Fruit fly (Drosophila melanogaster): Measurements from ENCODE around the gene yellow-k.

The yellow-k gene

DNA sequence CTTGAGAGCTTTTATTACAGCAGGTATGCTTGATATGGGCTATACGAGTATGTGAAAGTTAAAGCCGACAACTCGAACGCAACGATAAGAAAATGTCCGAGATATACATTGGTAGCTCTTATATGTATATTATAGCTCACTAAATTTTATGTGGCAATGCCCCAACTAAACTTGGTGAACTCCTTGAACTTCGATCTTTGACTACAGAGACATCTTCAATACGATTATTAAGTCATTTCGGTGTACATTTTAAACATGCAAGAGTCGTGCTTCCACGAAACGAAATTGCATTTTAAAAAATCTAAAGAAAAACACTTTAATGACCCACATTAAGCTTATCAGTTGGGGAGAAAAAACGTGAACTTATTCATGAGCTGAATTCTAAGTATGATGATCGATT, 16.1 kb downstream of the yellow-k start:
- TF ChIP-seq noc (tag; optimal IDR thresholded peaks at IDR 0.05): no peak

DNA sequence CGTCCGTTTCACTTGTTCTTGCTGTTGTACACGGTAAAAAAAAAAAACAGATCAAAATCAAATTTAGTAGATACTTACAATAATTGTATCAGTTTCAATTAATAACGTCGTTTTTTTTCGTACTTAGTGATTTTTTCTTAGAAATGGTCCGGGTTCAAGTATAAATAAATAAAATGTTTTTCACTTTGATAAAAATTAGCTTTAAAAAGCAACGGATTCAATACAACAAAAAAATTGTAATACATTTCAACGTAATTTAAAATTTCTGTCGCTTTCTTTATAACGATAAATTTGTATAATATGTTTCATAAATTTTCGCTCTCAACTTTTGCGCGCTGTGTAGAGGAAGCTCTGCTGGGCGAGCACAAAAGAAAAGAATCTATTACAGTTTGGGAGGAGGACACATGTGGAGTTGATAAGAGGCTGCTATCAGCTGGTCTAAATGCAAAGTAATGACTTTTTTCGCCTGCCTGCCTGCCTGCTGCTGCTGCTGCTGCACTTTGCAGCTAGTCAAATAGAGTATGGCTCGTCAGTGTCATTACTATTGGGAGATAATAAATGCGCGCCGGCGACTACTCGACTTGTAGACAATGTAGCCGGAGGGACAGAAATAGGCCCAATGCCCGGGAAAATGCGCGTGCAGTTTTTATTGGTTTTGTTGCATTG, 17.6 kb downstream of the yellow-k start:
- peak; percentile 80 for TF ChIP-seq noc (tag; optimal IDR thresholded peaks at IDR 0.05)

dm6 chr3L:15538582-15539490, 18.4 kb downstream of the yellow-k start:
- TF ChIP-seq noc (tag; optimal IDR thresholded peaks at IDR 0.05): peak; percentile 20

DNA sequence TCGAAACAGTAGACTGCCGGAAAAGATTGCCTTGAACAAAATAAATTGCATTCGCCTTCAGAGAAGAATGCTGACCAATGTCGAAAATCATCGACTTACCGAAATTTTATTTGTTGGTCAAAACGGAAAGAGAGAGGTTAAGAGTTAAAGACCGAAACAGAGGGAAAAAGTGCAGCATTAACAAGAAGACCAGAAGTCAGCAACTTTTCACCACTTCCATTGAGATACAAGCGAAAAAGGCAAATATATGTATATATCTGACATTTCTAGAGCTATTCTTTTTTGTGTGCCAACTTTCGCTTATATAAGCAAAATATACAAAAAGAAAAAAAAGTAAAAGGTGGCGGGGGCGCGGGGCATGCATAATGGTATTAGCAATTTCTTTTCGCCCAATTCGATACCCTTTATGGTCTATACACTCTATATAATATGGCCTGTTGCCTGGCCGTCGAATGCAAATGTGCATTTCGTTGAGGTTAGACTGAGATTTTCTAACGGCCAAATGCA, 19.5 kb downstream of the yellow-k start:
- TF ChIP-seq noc (tag; optimal IDR thresholded peaks at IDR 0.05): no peak

DNA sequence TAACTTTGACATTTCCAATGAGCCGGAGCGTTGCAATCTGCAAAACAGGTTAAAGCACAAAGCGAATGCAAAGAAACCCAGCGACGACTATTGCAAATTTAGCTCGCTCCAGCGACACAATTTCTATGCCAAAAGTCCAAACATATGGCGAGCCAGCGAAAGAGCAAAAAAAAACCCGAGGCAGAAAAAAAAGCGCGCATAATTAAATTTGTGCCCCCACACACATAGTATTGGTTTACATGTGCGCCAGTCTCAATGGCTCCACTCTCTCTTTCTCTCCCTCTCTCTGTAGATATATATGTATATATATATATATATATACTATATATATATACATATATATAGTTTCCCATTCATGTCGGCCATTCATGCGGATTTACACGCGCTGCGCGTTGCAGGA, 20.3 kb downstream of the yellow-k start:
- no peak for TF ChIP-seq noc (tag; optimal IDR thresholded peaks at IDR 0.05)

- no peak for TF ChIP-seq noc (tag; optimal IDR thresholded peaks at IDR 0.05)
Measured at dm6 chr3L:15541281-15541680, 20.9 kb downstream of the yellow-k start.

- no peak for TF ChIP-seq noc (tag; optimal IDR thresholded peaks at IDR 0.05)
Measured at dm6 chr3L:15543049-15543448, 22.6 kb downstream of the yellow-k start.

dm6 chr3L:15543467-15543866, 23.0 kb downstream of the yellow-k start:
- TF ChIP-seq noc (tag; optimal IDR thresholded peaks at IDR 0.05): no peak

dm6 chr3L:15544455-15545415, 24.3 kb downstream of the yellow-k start:
- TF ChIP-seq noc (tag; optimal IDR thresholded peaks at IDR 0.05): no peak

- no peak for TF ChIP-seq noc (tag; optimal IDR thresholded peaks at IDR 0.05)
Measured at dm6 chr3L:15547187-15547790, 26.9 kb downstream of the yellow-k start.

- TF ChIP-seq noc (tag; optimal IDR thresholded peaks at IDR 0.05): peak; percentile 9
Measured at dm6 chr3L:15548843-15549242, 28.4 kb downstream of the yellow-k start.

- no peak for TF ChIP-seq noc (tag; optimal IDR thresholded peaks at IDR 0.05)
Measured at dm6 chr3L:15553993-15554644, 33.7 kb downstream of the yellow-k start, which contains the start of gene AGO2. Gene AGO2, plus strand, starts transcription at chr3L:15554113.

DNA sequence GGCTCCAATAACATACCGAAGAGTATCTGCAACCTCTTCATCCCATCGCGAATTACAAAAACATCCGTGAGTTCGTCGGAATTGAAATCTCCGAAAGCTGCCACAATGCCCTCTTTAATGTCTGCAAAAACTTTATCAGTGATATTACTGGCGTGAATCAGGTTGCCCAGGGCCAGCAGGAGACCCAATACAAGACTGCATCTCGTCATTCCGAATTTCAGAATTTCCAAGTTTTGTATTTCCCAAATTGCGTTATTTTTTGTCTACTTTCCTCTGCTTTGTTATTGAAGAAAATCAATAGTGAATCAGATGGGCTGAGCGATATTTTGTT, 42.3 kb downstream of the yellow-k start:
- no peak for TF ChIP-seq noc (tag; optimal IDR thresholded peaks at IDR 0.05)

DNA sequence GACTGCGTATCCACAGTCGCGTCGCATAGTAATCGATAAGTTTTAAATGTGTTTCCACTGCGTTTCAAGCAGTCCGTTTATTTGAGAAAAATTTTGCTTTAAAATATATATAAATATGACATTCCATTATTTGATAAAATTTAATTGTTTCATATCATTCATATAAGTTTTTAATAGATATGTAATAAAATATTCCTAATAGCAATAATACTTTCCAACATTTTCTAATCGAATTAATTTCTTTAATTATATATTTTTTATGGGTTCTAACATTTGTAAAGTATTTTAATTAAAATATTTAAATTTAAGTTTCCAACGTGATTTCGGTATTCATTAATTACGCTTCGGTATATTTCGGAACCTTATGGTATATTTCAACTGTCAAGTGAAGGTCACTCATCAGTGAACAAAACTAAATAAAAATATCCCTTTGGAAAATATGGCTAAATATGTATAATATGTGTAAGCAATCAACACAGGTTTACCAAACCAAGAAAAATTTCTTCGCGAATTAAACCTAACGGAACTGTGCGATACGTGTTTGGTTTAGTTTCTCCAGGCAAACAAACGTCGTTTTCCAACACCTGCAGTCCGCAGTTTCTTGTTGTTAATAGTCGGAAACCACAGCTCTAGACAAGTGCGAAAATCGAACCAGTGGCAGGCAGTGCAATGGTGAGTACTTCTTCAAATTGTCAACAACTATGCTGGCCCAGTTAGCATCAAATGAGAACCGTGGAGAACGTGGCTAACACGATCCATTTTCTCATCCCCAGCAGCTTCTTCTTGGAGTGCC, 42.8 kb downstream of the yellow-k start, which contains the start of the genes CG7739 and SCCRO:
CG7739 (minus strand) TSS at position 8 of the 793 bp plus-strand sequence.
SCCRO (plus strand) TSS at position 370 of the 793 bp plus-strand sequence.
- no peak for TF ChIP-seq noc (tag; optimal IDR thresholded peaks at IDR 0.05)

Data from whole organism, larva.